Fruit fly (Drosophila melanogaster): ENCODE measurements around the gene CG5188.
A peak's percentile ranks its signal among the peaks of the same experiment; 100 is the strongest.

CG5188 gene

DNA sequence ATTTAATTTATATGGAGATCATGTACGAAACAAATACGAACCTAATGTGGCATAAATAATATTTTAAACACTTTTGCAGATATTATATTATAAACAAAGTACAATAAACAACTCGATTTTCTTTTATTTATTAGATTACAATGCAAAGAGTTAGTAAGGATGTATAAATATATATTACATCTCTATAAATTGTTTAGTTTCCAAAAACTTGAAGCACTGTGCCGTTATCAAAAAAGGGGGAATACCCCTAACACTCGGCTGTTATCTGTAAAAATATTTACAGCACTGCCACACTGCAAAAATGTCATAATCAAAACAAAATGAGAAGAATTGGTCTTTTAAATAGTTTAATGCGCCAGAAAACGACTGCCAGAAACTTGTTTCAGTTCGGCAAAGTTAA, at the start of gene CG5188:
CG5188 (plus strand) TSS at position 302 of the 400 bp plus-strand sequence.
- TF ChIP-seq Snoo (tag; optimal IDR thresholded peaks at IDR 0.05) = peak; percentile 34
- TF ChIP-seq CG4496 (GFP tag; IDR thresholded peaks at IDR 0.05) = peak; percentile 25; the same call in 1 of the 3 replicates
- TF ChIP-seq CG12605 (GFP tag; IDR thresholded peaks at IDR 0.05) = peak; percentile 58
- TF ChIP-seq CG8301 (tag; optimal IDR thresholded peaks at IDR 0.05) = peak; percentile 50
- peak; percentile 9 for TF ChIP-seq CG9948 (tag; optimal IDR thresholded peaks at IDR 0.05)
- peak; percentile 62; the same call in 1 of the 2 replicates for TF ChIP-seq Ets98B (GFP tag; IDR thresholded peaks at IDR 0.05)
- no peak for TF ChIP-seq D1 (tag; optimal IDR thresholded peaks at IDR 0.05)
- peak; percentile 48 for TF ChIP-seq CG32121 (GFP tag; IDR thresholded peaks at IDR 0.05)
- TF ChIP-seq CG15710 (tag; optimal IDR thresholded peaks at IDR 0.05) = peak; percentile 34
- TF ChIP-seq CG8159 (tag; optimal IDR thresholded peaks at IDR 0.05) = peak; percentile 48
- peak; percentile 38 for TF ChIP-seq CG17806 (tag; optimal IDR thresholded peaks at IDR 0.05)
- TF ChIP-seq CG34367 (tag; optimal IDR thresholded peaks at IDR 0.05) = no peak
- TF ChIP-seq Pif1A (GFP tag; optimal IDR thresholded peaks at IDR 0.05) = no peak

DNA sequence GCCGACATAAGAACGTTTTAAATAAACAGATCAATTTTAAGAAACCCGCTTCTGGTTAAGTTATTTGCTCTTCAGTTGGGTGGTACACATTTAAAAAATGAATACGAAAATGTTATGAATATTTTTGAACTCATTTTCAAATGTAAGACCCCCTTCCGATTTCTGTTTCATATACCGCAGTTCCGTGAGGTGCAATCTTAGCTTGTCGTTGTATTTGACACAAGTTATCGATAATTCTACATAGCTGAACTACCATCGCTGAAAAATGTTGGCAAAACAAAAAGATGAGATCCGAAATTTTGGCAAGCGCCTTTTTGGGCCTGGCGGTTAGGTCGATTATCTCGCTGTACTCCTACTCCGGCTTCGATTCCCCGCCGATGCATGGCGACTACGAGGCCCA, 48.8 kb upstream of the CG5188 start, which contains the start of gene gny:
gny (plus strand) TSS at position 239 of the 400 bp plus-strand sequence.
- no peak for TF ChIP-seq CG13204 (GFP tag; optimal IDR thresholded peaks at IDR 0.05)
- TF ChIP-seq CG12605 (GFP tag; IDR thresholded peaks at IDR 0.05) = no peak
- TF ChIP-seq gl (tag; optimal IDR thresholded peaks at IDR 0.05) = no peak
- no peak for TF ChIP-seq CG10348 (GFP tag; IDR thresholded peaks at IDR 0.05)
- TF ChIP-seq CG32121 (GFP tag; IDR thresholded peaks at IDR 0.05) = no peak

dm6 chr2L:10381890-10382450, 46.7 kb upstream of the CG5188 start, which contains the start of gene CG5096:
TSS of gene CG5096 (plus strand) at chr2L:10382263.
- no peak for TF ChIP-seq EcR (GFP tag; optimal IDR thresholded peaks at IDR 0.05)
- no peak for TF ChIP-seq CG13204 (GFP tag; optimal IDR thresholded peaks at IDR 0.05)
- TF ChIP-seq CG4496 (GFP tag; IDR thresholded peaks at IDR 0.05) = peak; percentile 72
- TF ChIP-seq CG9948 (tag; optimal IDR thresholded peaks at IDR 0.05) = peak; percentile 32
- peak; percentile 37 for TF ChIP-seq Ets98B (GFP tag; IDR thresholded peaks at IDR 0.05)
- peak; percentile 41; the same call in 1 of the 2 replicates for TF ChIP-seq CG32121 (GFP tag; IDR thresholded peaks at IDR 0.05)
- TF ChIP-seq Snoo (tag; optimal IDR thresholded peaks at IDR 0.05) = peak; percentile 54
- peak; percentile 60 for TF ChIP-seq CG17806 (tag; optimal IDR thresholded peaks at IDR 0.05)
- TF ChIP-seq CG34367 (tag; optimal IDR thresholded peaks at IDR 0.05) = peak; percentile 3
- TF ChIP-seq CG15710 (tag; optimal IDR thresholded peaks at IDR 0.05) = peak; percentile 53

DNA sequence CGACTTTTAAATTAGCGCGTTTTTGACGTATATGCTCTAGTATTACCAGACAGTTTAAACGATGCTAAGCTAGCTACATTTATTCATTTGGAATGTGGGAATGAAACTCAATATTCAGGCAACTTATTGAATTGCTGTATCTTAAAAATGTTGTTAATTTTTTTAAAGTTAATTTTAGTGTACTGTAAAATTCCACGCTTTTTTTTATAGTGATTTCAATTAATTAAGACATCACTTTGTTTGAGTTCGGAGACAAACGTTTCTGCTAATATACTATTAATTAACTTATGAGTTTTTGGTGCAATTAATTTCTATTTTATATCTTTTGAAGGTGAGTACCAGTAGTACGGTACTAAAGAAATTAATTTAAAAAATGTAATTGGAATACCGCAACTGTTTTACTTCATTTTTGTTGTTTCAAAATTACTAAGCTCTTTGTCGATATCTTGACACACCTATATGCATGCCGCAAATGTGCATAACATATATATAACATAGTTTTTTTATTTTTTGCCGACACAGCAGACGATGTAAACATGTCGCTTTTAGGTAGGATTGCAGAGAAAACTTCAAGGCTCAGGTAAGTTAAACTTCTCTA, 42.3 kb upstream of the CG5188 start, which contains the start of the genes Cdk1 and mRpS7:
Cdk1 (minus strand) TSS at position 55 of the 598 bp plus-strand sequence.
mRpS7 (plus strand) TSS at position 455 of the 598 bp plus-strand sequence.
- TF ChIP-seq EcR (GFP tag; optimal IDR thresholded peaks at IDR 0.05) = no peak
- peak; percentile 62 for TF ChIP-seq Snoo (tag; optimal IDR thresholded peaks at IDR 0.05)
- no peak for TF ChIP-seq rn (GFP tag; IDR thresholded peaks at IDR 0.05)
- peak; percentile 66 for TF ChIP-seq CG17806 (tag; optimal IDR thresholded peaks at IDR 0.05)
- no peak for TF ChIP-seq fd96Ca (GFP tag; IDR thresholded peaks at IDR 0.05)
- peak; percentile 46 for TF ChIP-seq Ets98B (GFP tag; IDR thresholded peaks at IDR 0.05)
- no peak for TF ChIP-seq Pif1B (GFP tag; optimal IDR thresholded peaks at IDR 0.05)
- no peak for TF ChIP-seq D1 (tag; optimal IDR thresholded peaks at IDR 0.05)
- TF ChIP-seq CG15710 (tag; optimal IDR thresholded peaks at IDR 0.05) = peak; percentile 61
- no peak; the same call in 1 of the 2 replicates for TF ChIP-seq CG12605 (GFP tag; IDR thresholded peaks at IDR 0.05)
- no peak for TF ChIP-seq CG10348 (GFP tag; IDR thresholded peaks at IDR 0.05)
- no peak for TF ChIP-seq CG13204 (GFP tag; optimal IDR thresholded peaks at IDR 0.05)
- TF ChIP-seq CG4496 (GFP tag; IDR thresholded peaks at IDR 0.05) = peak; percentile 70; the same call in 2 of the 3 replicates
- peak; percentile 39 for TF ChIP-seq Pif1A (GFP tag; optimal IDR thresholded peaks at IDR 0.05)
- peak; percentile 55 for TF ChIP-seq CG8301 (tag; optimal IDR thresholded peaks at IDR 0.05)
- TF ChIP-seq CG9948 (tag; optimal IDR thresholded peaks at IDR 0.05) = peak; percentile 71
- TF ChIP-seq gl (tag; optimal IDR thresholded peaks at IDR 0.05) = no peak
- TF ChIP-seq CG34367 (tag; optimal IDR thresholded peaks at IDR 0.05) = peak; percentile 43
- no peak for TF ChIP-seq CG14655 (GFP tag; optimal IDR thresholded peaks at IDR 0.05)
- peak; percentile 73 for TF ChIP-seq CG8159 (tag; optimal IDR thresholded peaks at IDR 0.05)
- peak; percentile 45; the same call in 1 of the 2 replicates for TF ChIP-seq CG32121 (GFP tag; IDR thresholded peaks at IDR 0.05)

DNA sequence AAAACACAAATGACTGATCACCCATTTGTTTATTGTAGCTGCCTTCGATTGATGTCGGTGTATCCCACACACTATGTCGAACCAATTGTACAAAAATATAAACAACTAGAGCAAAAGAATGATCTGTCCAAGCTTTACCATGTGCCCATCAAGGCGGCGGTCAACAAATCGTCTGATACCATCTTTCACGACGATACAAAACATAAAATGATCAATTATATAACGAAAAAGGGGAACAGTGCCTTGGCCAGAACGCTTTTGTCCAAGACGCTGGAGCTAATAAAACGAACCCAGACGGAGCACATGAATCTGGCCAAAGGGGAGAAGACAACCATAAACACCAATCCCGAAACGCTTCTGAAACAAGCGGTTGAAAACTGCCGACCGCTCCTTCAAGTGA, 41.8 kb upstream of the CG5188 start:
- TF ChIP-seq CG12605 (GFP tag; IDR thresholded peaks at IDR 0.05) = no peak
- TF ChIP-seq rn (GFP tag; IDR thresholded peaks at IDR 0.05) = no peak
- TF ChIP-seq CG32121 (GFP tag; IDR thresholded peaks at IDR 0.05) = no peak
- no peak for TF ChIP-seq D1 (tag; optimal IDR thresholded peaks at IDR 0.05)
- no peak for TF ChIP-seq CG13204 (GFP tag; optimal IDR thresholded peaks at IDR 0.05)
- no peak for TF ChIP-seq fd96Ca (GFP tag; IDR thresholded peaks at IDR 0.05)
- TF ChIP-seq Pif1B (GFP tag; optimal IDR thresholded peaks at IDR 0.05) = no peak
- TF ChIP-seq gl (tag; optimal IDR thresholded peaks at IDR 0.05) = no peak
- no peak for TF ChIP-seq CG8159 (tag; optimal IDR thresholded peaks at IDR 0.05)
- TF ChIP-seq CG8301 (tag; optimal IDR thresholded peaks at IDR 0.05) = no peak
- TF ChIP-seq CG15710 (tag; optimal IDR thresholded peaks at IDR 0.05) = no peak
- no peak for TF ChIP-seq CG17806 (tag; optimal IDR thresholded peaks at IDR 0.05)
- no peak for TF ChIP-seq CG10348 (GFP tag; IDR thresholded peaks at IDR 0.05)
- no peak for TF ChIP-seq CG4496 (GFP tag; IDR thresholded peaks at IDR 0.05)

Measured in whole organism, pupa.